Fruit fly (Drosophila melanogaster) whole organism, embryonic: ENCODE data around the gene CG13008.

Experiments
- Ada2b ChIP-seq: fragments of 200-800 bp; sonication (Bioruptor generic); IDR thresholded peaks from 2 replicates; pipeline ENCODE4 v1.3.6; 2022; ENCODE audit warnings: missing biosample characterization, missing genetic modification characterization
- Asciz ChIP-seq: fragments of 200-800 bp; sonication (Bioruptor generic); optimal IDR thresholded peaks from 2 replicates; lab custom pipeline; 2017; ENCODE audit warnings: missing biosample characterization, mild to moderate bottlenecking, missing genetic modification characterization, missing genetic modification reagents
- C15 ChIP-seq: fragments of 200-800 bp; sonication (Bioruptor generic); IDR thresholded peaks from 3 replicates; pipeline ENCODE4 v1.3.6; 2022; ENCODE audit warnings: missing biosample characterization, missing genetic modification characterization
- CG10543 ChIP-seq: fragments of 200-800 bp; sonication (Bioruptor generic); optimal IDR thresholded peaks from 3 replicates; lab custom pipeline; 2017; ENCODE audit warnings: missing biosample characterization, mild to moderate bottlenecking, missing genetic modification characterization, moderate library complexity
- CG11247 ChIP-seq: fragments of 200-800 bp; sonication (Bioruptor generic); IDR thresholded peaks from 2 replicates; pipeline ENCODE4 v1.3.6; 2022; ENCODE audit warnings: missing biosample characterization, missing genetic modification characterization
- CG11696 ChIP-seq: fragments of 200-800 bp; sonication (Bioruptor generic); IDR thresholded peaks from 2 replicates; pipeline ENCODE4 v1.3.6; 2022; ENCODE audit warnings: missing biosample characterization, missing genetic modification characterization
- CG12236 ChIP-seq: fragments of 200-800 bp; sonication (Bioruptor generic); optimal IDR thresholded peaks from 2 replicates; lab custom pipeline; 2016; ENCODE audit warnings: missing biosample characterization, missing genetic modification characterization
- CG12299 ChIP-seq: fragments of 200-800 bp; sonication (Bioruptor generic); optimal IDR thresholded peaks from 2 replicates; lab custom pipeline; 2018; ENCODE audit warnings: missing biosample characterization, mild to moderate bottlenecking, missing genetic modification characterization
- CG15011 ChIP-seq: fragments of 200-800 bp; sonication (Bioruptor generic); optimal IDR thresholded peaks from 3 replicates; lab custom pipeline; 2018; ENCODE audit warnings: missing biosample characterization, mild to moderate bottlenecking, missing genetic modification characterization
- CG15073 ChIP-seq: fragments of 200-800 bp; sonication (Bioruptor generic); optimal IDR thresholded peaks from 2 replicates; lab custom pipeline; 2016; ENCODE audit warnings: missing biosample characterization, missing genetic modification characterization
- CG1529 ChIP-seq: fragments of 200-800 bp; sonication (Bioruptor generic); optimal IDR thresholded peaks from 3 replicates; lab custom pipeline; 2018; ENCODE audit warnings: missing biosample characterization, missing genetic modification characterization
- CG15696 ChIP-seq: fragments of 200-800 bp; sonication (Bioruptor generic); optimal IDR thresholded peaks from 2 replicates; lab custom pipeline; 2019; ENCODE audit warnings: missing biosample characterization, mild to moderate bottlenecking, missing genetic modification characterization, moderate library complexity
- CG1792 ChIP-seq: fragments of 200-800 bp; sonication (Bioruptor generic); optimal IDR thresholded peaks from 2 replicates; lab custom pipeline; 2016; ENCODE audit warnings: missing biosample characterization, missing genetic modification characterization
- CG18011 ChIP-seq: fragments of 200-800 bp; sonication (Bioruptor generic); optimal IDR thresholded peaks from 2 replicates; lab custom pipeline; 2017; ENCODE audit warnings: missing biosample characterization, missing genetic modification characterization, mild to moderate bottlenecking, moderate library complexity, missing genotype
- CG1832 ChIP-seq: fragments of 200-800 bp; sonication (Bioruptor generic); optimal IDR thresholded peaks from 2 replicates; lab custom pipeline; 2017; ENCODE audit warnings: missing biosample characterization, mild to moderate bottlenecking, missing genetic modification characterization, inconsistent platforms
- CG2678 ChIP-seq: fragments of 200-800 bp; sonication (Bioruptor generic); optimal IDR thresholded peaks from 3 replicates; lab custom pipeline; 2019; ENCODE audit warnings: missing biosample characterization, mild to moderate bottlenecking, missing genetic modification characterization, moderate library complexity
- CG2889 ChIP-seq: fragments of 200-800 bp; sonication (Bioruptor generic); IDR thresholded peaks from 3 replicates; pipeline ENCODE4 v1.3.6; 2022; ENCODE audit warnings: missing biosample characterization, missing genetic modification characterization
- CG3407 ChIP-seq: fragments of 200-800 bp; sonication (Bioruptor generic); optimal IDR thresholded peaks from 2 replicates; lab custom pipeline; 2018; ENCODE audit warnings: missing biosample characterization, mild to moderate bottlenecking, missing genetic modification characterization
- CG3847 ChIP-seq: fragments of 200-800 bp; sonication (Bioruptor generic); IDR thresholded peaks from 2 replicates; pipeline ENCODE4 v1.3.6; 2022; ENCODE audit warnings: missing biosample characterization, missing genetic modification characterization
- CG4404 ChIP-seq: fragments of 200-800 bp; sonication (Bioruptor generic); IDR thresholded peaks from 2 replicates; pipeline ENCODE4 v1.3.6; 2022; ENCODE audit warnings: missing biosample characterization, missing genetic modification characterization
- CG4820 ChIP-seq: fragments of 200-800 bp; sonication (Bioruptor generic); optimal IDR thresholded peaks from 3 replicates; lab custom pipeline; 2016; ENCODE audit warnings: missing biosample characterization, missing genetic modification characterization
- CG6254 ChIP-seq: fragments of 200-800 bp; sonication (Bioruptor generic); optimal IDR thresholded peaks from 3 replicates; lab custom pipeline; 2017; ENCODE audit warnings: mild to moderate bottlenecking, missing biosample characterization, missing genetic modification reagents, missing genetic modification characterization
- CG7357 ChIP-seq: fragments of 200-800 bp; sonication (Bioruptor generic); IDR thresholded peaks from 3 replicates; pipeline ENCODE4 v1.3.6; 2022; ENCODE audit warnings: missing biosample characterization, missing genetic modification characterization
- CG7987 ChIP-seq: fragments of 200-800 bp; sonication (Bioruptor generic); optimal IDR thresholded peaks from 2 replicates; lab custom pipeline; 2018; ENCODE audit warnings: missing biosample characterization, mild to moderate bottlenecking, missing genetic modification characterization, moderate library complexity
- CG9609 ChIP-seq: fragments of 200-800 bp; sonication (Bioruptor generic); optimal IDR thresholded peaks from 3 replicates; lab custom pipeline; 2016; ENCODE audit warnings: missing biosample characterization, missing genetic modification characterization
- CG9727 ChIP-seq: fragments of 200-800 bp; sonication (Bioruptor generic); optimal IDR thresholded peaks from 3 replicates; lab custom pipeline; 2017; ENCODE audit warnings: missing biosample characterization, mild to moderate bottlenecking, missing genetic modification characterization
- CG9817 ChIP-seq: fragments of 200-800 bp; sonication (Bioruptor generic); optimal IDR thresholded peaks from 2 replicates; lab custom pipeline; 2018; ENCODE audit warnings: missing biosample characterization, mild to moderate bottlenecking, missing genetic modification characterization, moderate library complexity
- E2f1 ChIP-seq: fragments of 200-800 bp; sonication (Bioruptor generic); IDR thresholded peaks from 2 replicates; pipeline ENCODE4 v1.3.6; 2022; ENCODE audit warnings: missing biosample characterization, missing genetic modification characterization
- Ets97D ChIP-seq: fragments of 200-800 bp; sonication (Bioruptor generic); optimal IDR thresholded peaks from 3 replicates; lab custom pipeline; 2016; ENCODE audit warnings: missing biosample characterization, missing genetic modification characterization
- Fer1 ChIP-seq: fragments of 200-800 bp; sonication (Bioruptor generic); optimal IDR thresholded peaks from 2 replicates; lab custom pipeline; 2017; ENCODE audit warnings: missing biosample characterization, mild to moderate bottlenecking, missing genetic modification characterization
- HmgD ChIP-seq: fragments of 200-800 bp; sonication (Bioruptor generic); optimal IDR thresholded peaks from 3 replicates; lab custom pipeline; 2016; ENCODE audit warnings: missing biosample characterization, missing genetic modification characterization
- Hr39 ChIP-seq: fragments of >200 bp; optimal IDR thresholded peaks from 2 replicates; lab custom pipeline; 2017
- Mrtf ChIP-seq: fragments of 200-800 bp; sonication (Bioruptor generic); IDR thresholded peaks from 3 replicates; pipeline ENCODE4 v1.3.6; 2022; ENCODE audit warnings: missing biosample characterization, missing genetic modification characterization
- Poxn ChIP-seq: fragments of 200-800 bp; sonication (Bioruptor generic); IDR thresholded peaks from 2 replicates; pipeline ENCODE4 v1.3.6; 2022; ENCODE audit warnings: missing biosample characterization, missing genetic modification characterization
- Tbp ChIP-seq: fragments of >200 bp; optimal IDR thresholded peaks from 2 replicates; lab custom pipeline; 2018; ENCODE audit warnings: missing biosample characterization, missing genetic modification characterization
- Xbp1 ChIP-seq: fragments of 200-800 bp; sonication (Bioruptor generic); optimal IDR thresholded peaks from 3 replicates; lab custom pipeline; 2016; ENCODE audit warnings: missing biosample characterization, mild to moderate bottlenecking, missing genetic modification characterization
- amos ChIP-seq: fragments of 200-800 bp; sonication (Bioruptor generic); IDR thresholded peaks from 2 replicates; pipeline ENCODE4 v1.3.6; 2022; ENCODE audit warnings: missing biosample characterization, missing genetic modification characterization; ENCODE audit not compliant: partially characterized antibody
- ara ChIP-seq: fragments of 200-800 bp; sonication (Bioruptor generic); IDR thresholded peaks from 2 replicates; pipeline ENCODE4 v1.3.6; 2022; ENCODE audit warnings: missing biosample characterization, missing genetic modification characterization
- bcd ChIP-seq: fragments of 200-800 bp; sonication (Bioruptor generic); optimal IDR thresholded peaks from 2 replicates; lab custom pipeline; 2017; ENCODE audit warnings: missing biosample characterization, mild to moderate bottlenecking, missing genetic modification characterization
- bigmax ChIP-seq: fragments of 200-800 bp; sonication (Bioruptor generic); optimal IDR thresholded peaks from 2 replicates; lab custom pipeline; 2018; ENCODE audit warnings: missing biosample characterization, mild to moderate bottlenecking, missing genetic modification characterization
- bowl ChIP-seq: fragments of 200-800 bp; sonication (Bioruptor generic); IDR thresholded peaks from 2 replicates; pipeline ENCODE4 v1.3.6; 2022; ENCODE audit warnings: missing biosample characterization, missing genetic modification characterization
- chn ChIP-seq: fragments of 200-800 bp; sonication (Bioruptor generic); optimal IDR thresholded peaks from 2 replicates; lab custom pipeline; 2016; ENCODE audit warnings: missing biosample characterization, missing genetic modification characterization
- dan ChIP-seq: fragments of 200-800 bp; sonication (Bioruptor generic); IDR thresholded peaks from 2 replicates; pipeline ENCODE4 v1.3.6; 2022; ENCODE audit warnings: missing biosample characterization, missing genetic modification characterization
- danr ChIP-seq: fragments of 200-800 bp; sonication (Bioruptor generic); IDR thresholded peaks from 2 replicates; pipeline ENCODE4 v1.3.6; 2022; ENCODE audit warnings: missing biosample characterization, missing genetic modification characterization
- disco-r ChIP-seq: fragments of 200-800 bp; sonication (Bioruptor generic); optimal IDR thresholded peaks from 2 replicates; lab custom pipeline; 2016; ENCODE audit warnings: missing biosample characterization, missing genetic modification characterization
- h ChIP-seq: fragments of >200 bp; optimal IDR thresholded peaks from 2 replicates; lab custom pipeline; 2017
- kah ChIP-seq: fragments of 200-800 bp; sonication (Bioruptor generic); optimal IDR thresholded peaks from 2 replicates; lab custom pipeline; 2018; ENCODE audit warnings: missing biosample characterization, mild to moderate bottlenecking, missing genetic modification characterization
- lab ChIP-seq: fragments of 200-800 bp; sonication (Bioruptor generic); optimal IDR thresholded peaks from 3 replicates; lab custom pipeline; 2017; ENCODE audit warnings: missing biosample characterization, missing genetic modification characterization, mild to moderate bottlenecking, moderate library complexity, missing genetic modification reagents
- oc ChIP-seq: fragments of 200-800 bp; sonication (Bioruptor generic); optimal IDR thresholded peaks from 2 replicates; lab custom pipeline; 2018; ENCODE audit warnings: missing biosample characterization, mild to moderate bottlenecking, missing genetic modification characterization, moderate library complexity
- tap ChIP-seq: fragments of 200-800 bp; optimal IDR thresholded peaks from 3 replicates; lab custom pipeline; 2019; ENCODE audit warnings: missing biosample characterization, mild to moderate bottlenecking, missing genetic modification characterization, moderate library complexity
- unc-4 ChIP-seq: fragments of 200-800 bp; sonication (Bioruptor generic); IDR thresholded peaks from 2 replicates; pipeline ENCODE4 v1.3.6; 2022; ENCODE audit warnings: missing biosample characterization, missing genetic modification characterization; ENCODE audit not compliant: partially characterized antibody
- unpg ChIP-seq: fragments of 200-800 bp; sonication (Bioruptor generic); optimal IDR thresholded peaks from 3 replicates; lab custom pipeline; 2018; ENCODE audit warnings: missing biosample characterization, mild to moderate bottlenecking, missing genetic modification characterization, moderate library complexity
- zen2 ChIP-seq: fragments of 200-800 bp; sonication (Bioruptor generic); IDR thresholded peaks from 3 replicates; pipeline ENCODE4 v1.3.6; 2022; ENCODE audit warnings: missing biosample characterization, missing genetic modification characterization; ENCODE audit not compliant: partially characterized antibody

CG13008 gene

DNA sequence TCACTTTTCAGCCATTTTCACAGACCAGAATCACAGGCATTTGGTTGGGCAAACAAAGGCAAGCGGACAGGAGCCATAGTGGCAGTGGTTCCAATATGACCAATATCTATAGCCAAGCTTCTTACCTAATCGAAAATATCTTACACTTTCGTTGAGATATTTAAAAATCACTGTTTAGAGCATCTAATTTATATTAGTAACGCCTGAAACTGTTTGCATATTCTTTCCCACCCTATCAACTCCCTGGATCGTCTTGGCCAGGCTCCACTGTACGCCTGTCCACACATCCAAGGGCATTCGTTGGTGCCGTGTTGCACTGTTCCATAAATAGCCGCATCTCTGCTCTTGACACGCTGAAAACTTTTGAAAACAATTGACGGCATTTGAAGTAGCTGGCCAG lies 20.6 kb upstream of the CG13008 start (continued):
- no peak for TF ChIP-seq CG6254 (GFP tag; lab: Kevin White, UChicago)
- TF ChIP-seq bigmax (GFP tag; lab: Kevin White, UChicago): no peak
- no peak for TF ChIP-seq CG12236 (GFP tag; lab: Kevin White, UChicago)
- TF ChIP-seq CG18011 (GFP tag; lab: Kevin White, UChicago): no peak
- TF ChIP-seq CG3407 (GFP tag; lab: Kevin White, UChicago): no peak
- no peak for TF ChIP-seq CG9817 (tag; lab: Kevin White, UChicago)
- TF ChIP-seq dan (GFP tag; lab: Robert Waterston, UW): no peak
- TF ChIP-seq zen2 (GFP tag; lab: Robert Waterston, UW): no peak
- TF ChIP-seq CG4820 (GFP tag; lab: Kevin White, UChicago): no peak
- TF ChIP-seq CG4404 (GFP tag; lab: Robert Waterston, UW): no peak
- no peak for TF ChIP-seq CG12299 (tag; lab: Kevin White, UChicago)
- TF ChIP-seq CG15011 (GFP tag; lab: Kevin White, UChicago): no peak
- TF ChIP-seq Hr39 (lab: Kevin White, UChicago): no peak
- TF ChIP-seq chn (GFP tag; lab: Kevin White, UChicago): no peak
- TF ChIP-seq Ets97D (GFP tag; lab: Kevin White, UChicago): no peak
- TF ChIP-seq CG3847 (GFP tag; lab: Robert Waterston, UW): no peak
- no peak for TF ChIP-seq C15 (GFP tag; lab: Robert Waterston, UW)
- no peak for TF ChIP-seq unc-4 (GFP tag; lab: Robert Waterston, UW)
- no peak for TF ChIP-seq Poxn (GFP tag; lab: Robert Waterston, UW)
- TF ChIP-seq danr (GFP tag; lab: Robert Waterston, UW): no peak
- no peak for TF ChIP-seq tap
- TF ChIP-seq lab: no peak
- peak; percentile 47 for TF ChIP-seq unpg
- peak; percentile 23 for TF ChIP-seq CG2678
- TF ChIP-seq CG9609: no peak
- no peak for TF ChIP-seq Tbp (GFP tag; lab: Kevin White, UChicago)
- TF ChIP-seq E2f1 (GFP tag; lab: Robert Waterston, UW): no peak
- TF ChIP-seq CG9727 (GFP tag; lab: Kevin White, UChicago): no peak
- no peak for TF ChIP-seq amos (GFP tag; lab: Robert Waterston, UW)
- TF ChIP-seq CG11247 (GFP tag; lab: Robert Waterston, UW): no peak; the same call in 1 of the 2 replicates
- no peak for TF ChIP-seq h (lab: Kevin White, UChicago)
- TF ChIP-seq Ada2b: no peak
- peak; percentile 5 for TF ChIP-seq Xbp1 (GFP tag; lab: Kevin White, UChicago)
- TF ChIP-seq Asciz (GFP tag; lab: Kevin White, UChicago): no peak
- peak; percentile 21 for TF ChIP-seq CG10543
- TF ChIP-seq CG7357: no peak
- TF ChIP-seq CG2889 (GFP tag; lab: Robert Waterston, UW): no peak
- no peak for TF ChIP-seq bcd
- no peak for TF ChIP-seq kah
- no peak for TF ChIP-seq CG1832 (GFP tag; lab: Kevin White, UChicago)
- TF ChIP-seq CG15696: no peak
- no peak for TF ChIP-seq oc (tag; lab: Kevin White, UChicago)
- TF ChIP-seq ara (GFP tag; lab: Robert Waterston, UW): no peak
- TF ChIP-seq CG7987 (GFP tag; lab: Kevin White, UChicago): no peak
- TF ChIP-seq CG1792 (GFP tag; lab: Kevin White, UChicago): no peak
- TF ChIP-seq Fer1 (GFP tag; lab: Kevin White, UChicago): no peak
- TF ChIP-seq CG11696: no peak
- no peak for TF ChIP-seq HmgD (GFP tag; lab: Kevin White, UChicago)
- no peak for TF ChIP-seq disco-r
- TF ChIP-seq Mrtf: no peak
- no peak for TF ChIP-seq CG1529
- TF ChIP-seq bowl: no peak
- TF ChIP-seq CG15073 (GFP tag; lab: Kevin White, UChicago): no peak
